Fruit fly (Drosophila melanogaster) whole organism, larva: ENCODE measurements around the gene CG44088.

Experiments
- noc ChIP-seq: fragments of 200-800 bp; sonication (Bioruptor generic); optimal IDR thresholded peaks from 3 replicates; lab custom pipeline; 2019; ENCODE audit warnings: missing biosample characterization, mild to moderate bottlenecking, missing genetic modification characterization, moderate library complexity

The CG44088 gene

dm6 chr3R:4784622-4785021 is 9.8 kb upstream of the CG44088 start, which contains the start of gene Ccdc39:
Gene Ccdc39 (minus strand): TSS chr3R:4784722.
- TF ChIP-seq noc, result no peak

dm6 chr3R:4780721-4781120 is 5.9 kb upstream of the CG44088 start:
- no peak for TF ChIP-seq noc

- TF ChIP-seq noc, result no peak
These were observed 5.4 kb upstream of the CG44088 start, which contains the start of gene CG14655 for dm6 chr3R:4780262-4780661. Gene CG14655 (minus strand): TSS chr3R:4780302.

dm6 chr3R:4775371-4775770 is 518 bp upstream of the CG44088 start:
- TF ChIP-seq noc, result no peak

- peak; percentile 38 for TF ChIP-seq noc
These were observed 1.8 kb downstream of the CG44088 start, which contains the start of gene CG44098 for dm6 chr3R:4773097-4773496. Gene CG44098 (minus strand): TSS chr3R:4773197.

dm6 chr3R:4771319-4771718 is 3.5 kb downstream of the CG44088 start:
- TF ChIP-seq noc, result no peak

- TF ChIP-seq noc, result no peak
These were observed 6.1 kb downstream of the CG44088 start for dm6 chr3R:4768711-4769239.

dm6 chr3R:4761372-4761771 is 13.5 kb downstream of the CG44088 start:
- TF ChIP-seq noc, result no peak

dm6 chr3R:4749735-4750134 is 25.1 kb downstream of the CG44088 start, which contains the start of gene atms:
Gene atms (plus strand): TSS chr3R:4750035.
- no peak for TF ChIP-seq noc

dm6 chr3R:4748888-4749717 is 25.8 kb downstream of the CG44088 start, which contains the start of gene tacc:
Gene tacc (minus strand): TSS chr3R:4749056.
- no peak for TF ChIP-seq noc

dm6 chr3R:4747292-4747691 is 27.6 kb downstream of the CG44088 start:
- no peak for TF ChIP-seq noc

- TF ChIP-seq noc, result peak; percentile 19
These were observed 28.6 kb downstream of the CG44088 start for dm6 chr3R:4746189-4746771.

- no peak for TF ChIP-seq noc
These were observed 29.3 kb downstream of the CG44088 start for dm6 chr3R:4745544-4745943.

dm6 chr3R:4740592-4741500 is 34.0 kb downstream of the CG44088 start:
- TF ChIP-seq noc, result no peak

dm6 chr3R:4739492-4740431 is 35.1 kb downstream of the CG44088 start:
- peak; percentile 81 for TF ChIP-seq noc

dm6 chr3R:4739192-4739491 is 35.7 kb downstream of the CG44088 start:
- no peak for TF ChIP-seq noc
